Worm (Caenorhabditis elegans) whole organism, L1 larva: ENCODE data around the gene ZC455.1.

ENCODE experiments used
- ama-1 ChIP-seq: fragments of 150-350 bp; optimal IDR thresholded peaks from 2 replicates; lab custom pipeline; 2014
- dpl-1 ChIP-seq, 3 experiments: fragments of 150-350 bp in 2 of 3; sonication (generic microtip) in 1 of 3; optimal IDR thresholded peaks; 2 replicates each; lab custom pipeline; 2014 to 2017; ENCODE audit warnings: missing biosample characterization in 3 of 3, missing genetic modification characterization in 3 of 3, missing genetic modification reagents in 3 of 3
- efl-1 ChIP-seq, 4 experiments: fragments of 150-350 bp; optimal IDR thresholded peaks in 3 of 4; peaks in 1 of 4; 1 replicate in 1 of 4; 2 replicates in 3 of 4; lab custom pipeline; 2014; ENCODE audit warnings: missing biosample characterization in 2 of 4, missing genetic modification characterization in 2 of 4, missing genetic modification reagents in 2 of 4
- elt-2 ChIP-seq: sonication (generic microtip); optimal IDR thresholded peaks from 2 replicates; lab custom pipeline; 2016; ENCODE audit warnings: missing genetic modification characterization, mild to moderate bottlenecking, inconsistent platforms, missing compliant biosample characterization, missing genetic modification reagents
- elt-3 ChIP-seq, 6 experiments: fragments of 150-350 bp in 1 of 6; sonication (generic microtip); optimal IDR thresholded peaks; 2 replicates each; lab custom pipeline; 2017 to 2018; ENCODE audit warnings: missing biosample characterization in 6 of 6, missing genetic modification characterization in 6 of 6, inconsistent platforms in 1 of 6
- fkh-10 ChIP-seq: sonication (generic microtip); optimal IDR thresholded peaks from 2 replicates; lab custom pipeline; 2017; ENCODE audit warnings: missing biosample characterization, missing genetic modification reagents, missing genetic modification characterization
- fos-1 ChIP-seq: fragments of 150-350 bp; optimal IDR thresholded peaks from 2 replicates; lab custom pipeline; 2014; ENCODE audit warnings: missing biosample characterization, missing genetic modification characterization
- lin-35 ChIP-seq, 2 experiments: fragments of 150-350 bp; optimal IDR thresholded peaks; 2 replicates each; lab custom pipeline; 2014; ENCODE audit warnings: missing biosample characterization in 2 of 2, missing genetic modification characterization in 2 of 2, missing genetic modification reagents in 2 of 2
- lsy-2 ChIP-seq, 2 experiments: fragments of 150-350 bp; optimal IDR thresholded peaks; 2 replicates each; lab custom pipeline; 2014; ENCODE audit warnings: missing biosample characterization in 2 of 2, missing genetic modification characterization in 2 of 2
- nhr-47 ChIP-seq: sonication (generic microtip); optimal IDR thresholded peaks from 2 replicates; lab custom pipeline; 2016; ENCODE audit warnings: mild to moderate bottlenecking, missing genetic modification characterization, moderate library complexity, missing compliant biosample characterization
- zag-1 ChIP-seq: fragments of 150-350 bp; optimal IDR thresholded peaks from 2 replicates; lab custom pipeline; 2014; ENCODE audit warnings: missing biosample characterization, missing genetic modification characterization
- ztf-11 ChIP-seq, 2 experiments: sonication (generic microtip); optimal IDR thresholded peaks; 2 replicates each; lab custom pipeline; 2016 to 2017; ENCODE audit warnings: missing genetic modification characterization in 2 of 2, missing biosample characterization in 1 of 2, missing compliant biosample characterization in 1 of 2

ce11 chrV:12818486-12818885 is 45.2 kb downstream of the ZC455.1 start:
- no peak for TF ChIP-seq zag-1 (tag; lab: Kevin White, UChicago)
- TF ChIP-seq elt-3 (tag; optimal IDR thresholded peaks at IDR 0.05; lab: Kevin White, UChicago): no peak
- TF ChIP-seq ztf-11 (tag; optimal IDR thresholded peaks at IDR 0.05; lab: Kevin White, UChicago): no peak
- no peak for TF ChIP-seq dpl-1 (GFP tag; optimal IDR thresholded peaks at IDR 0.05; lab: Kevin White, UChicago)
- no peak for TF ChIP-seq efl-1 (optimal IDR thresholded peaks at IDR 0.05; lab: Kevin White, UChicago)
- no peak for TF ChIP-seq efl-1 (GFP tag; optimal IDR thresholded peaks at IDR 0.05 in 1 of 2; lab: Kevin White, UChicago)
- TF ChIP-seq lin-35 (GFP tag; optimal IDR thresholded peaks at IDR 0.05; lab: Kevin White, UChicago): no peak
- TF ChIP-seq elt-2 (tag; lab: Kevin White, UChicago): no peak
- no peak for TF ChIP-seq nhr-47
- no peak for TF ChIP-seq lsy-2 (tag; optimal IDR thresholded peaks at IDR 0.05; lab: Kevin White, UChicago)
- TF ChIP-seq ama-1: no peak
- no peak for TF ChIP-seq fos-1 (tag; lab: Kevin White, UChicago)
- TF ChIP-seq fkh-10 (GFP tag; lab: Kevin White, UChicago): no peak
